Worm (Caenorhabditis elegans): ENCODE measurements around the gene C05C10.3.

Gene C05C10.3

ce11 chrII:9895173-9895572 is 41.5 kb downstream of the C05C10.3 start:
- TF ChIP-seq ceh-19 (GFP tag; optimal IDR thresholded peaks at IDR 0.05) (no peak), che-1 (tag; optimal IDR thresholded peaks at IDR 0.05) (no peak), Y22D7AL.16 (tag; optimal IDR thresholded peaks at IDR 0.05) (no peak), pros-1 (tag; optimal IDR thresholded peaks at IDR 0.05) (no peak)

- no peak for TF ChIP-seq ceh-19 (GFP tag; optimal IDR thresholded peaks at IDR 0.05)
- TF ChIP-seq lin-11 (tag; optimal IDR thresholded peaks at IDR 0.05) = no peak
Measured at ce11 chrII:9894435-9894834, 42.3 kb downstream of the C05C10.3 start, which contains the start of gene F26C11.1. Gene F26C11.1, plus strand, starts transcription at chrII:9894735.

ce11 chrII:9892409-9892808 is 44.3 kb downstream of the C05C10.3 start, which contains the start of gene C08H9.16:
Gene C08H9.16, plus strand, starts transcription at chrII:9892778.
- TF ChIP-seq nfya-1 (tag; optimal IDR thresholded peaks at IDR 0.05) (peak; percentile 73), ceh-2 (tag; optimal IDR thresholded peaks at IDR 0.05) (no peak), unc-42 (tag; optimal IDR thresholded peaks at IDR 0.05) (peak; percentile 33)

- TF ChIP-seq pha-2 (tag; optimal IDR thresholded peaks at IDR 0.05) (no peak), syd-9 (tag; optimal IDR thresholded peaks at IDR 0.05) (no peak), ceh-30 (tag; optimal IDR thresholded peaks at IDR 0.05) (no peak), pqm-1 (tag; optimal IDR thresholded peaks at IDR 0.05) (no peak), ceh-9 (tag; optimal IDR thresholded peaks at IDR 0.05) (no peak), elt-2 (tag; optimal IDR thresholded peaks at IDR 0.05) (peak; percentile 81), ref-2 (tag; optimal IDR thresholded peaks at IDR 0.05) (no peak), fax-1 (tag; optimal IDR thresholded peaks at IDR 0.05) (no peak)
Measured at ce11 chrII:9891823-9892222, 44.9 kb downstream of the C05C10.3 start.

- TF ChIP-seq hlh-8 (tag; optimal IDR thresholded peaks at IDR 0.05) (no peak), ceh-6 (GFP tag; optimal IDR thresholded peaks at IDR 0.05) (no peak), lim-6 (tag; optimal IDR thresholded peaks at IDR 0.05) (no peak), ceh-31 (tag; optimal IDR thresholded peaks at IDR 0.05) (no peak), sox-4 (tag; optimal IDR thresholded peaks at IDR 0.05) (no peak), ahr-1 (tag; optimal IDR thresholded peaks at IDR 0.05) (no peak), K02D7.2 (tag; optimal IDR thresholded peaks at IDR 0.05) (no peak), pqm-1 (tag; optimal IDR thresholded peaks at IDR 0.05) (no peak), che-1 (tag; optimal IDR thresholded peaks at IDR 0.05) (no peak)
Measured at ce11 chrII:9891031-9891689, 45.5 kb downstream of the C05C10.3 start, which contains the start of gene vgln-1. Gene vgln-1, minus strand, starts transcription at chrII:9891081.

- TF ChIP-seq gmeb-2 (tag; optimal IDR thresholded peaks at IDR 0.05) (no peak), K09A11.1 (tag; optimal IDR thresholded peaks at IDR 0.05; ENCODE audit: insufficient read depth) (no peak)
Measured at ce11 chrII:9888549-9888948, 48.1 kb downstream of the C05C10.3 start.

- TF ChIP-seq syd-9 (tag; optimal IDR thresholded peaks at IDR 0.05) (no peak), ztf-16 (tag; optimal IDR thresholded peaks at IDR 0.05) (no peak), nhr-232 (tag; optimal IDR thresholded peaks at IDR 0.05) (no peak), unc-55 (GFP tag; optimal IDR thresholded peaks at IDR 0.05) (no peak), ceh-34 (tag; optimal IDR thresholded peaks at IDR 0.05) (no peak), pag-3 (tag; optimal IDR thresholded peaks at IDR 0.05; ENCODE audit: borderline replicate concordance) (no peak), ahr-1 (tag; optimal IDR thresholded peaks at IDR 0.05) (no peak), hlh-6 (tag; optimal IDR thresholded peaks at IDR 0.05) (no peak)
Measured at ce11 chrII:9886216-9886615, 50.5 kb downstream of the C05C10.3 start, which contains the start of gene algn-8. Gene algn-8, minus strand, starts transcription at chrII:9886442.
